Worm (Caenorhabditis elegans): Measurements from ENCODE around the gene spe-42.

The spe-42 gene

ce11 chrV:11739820-11740219 is 3.0 kb upstream of the spe-42 start, which contains the start of gene T04F3.1 (continued):
- TF ChIP-seq lin-13 (GFP tag; optimal IDR thresholded peaks at IDR 0.05) (no peak), nhr-11 (tag; optimal IDR thresholded peaks at IDR 0.05) (no peak), efl-1 (optimal IDR thresholded peaks at IDR 0.05) (no peak), efl-1 (GFP tag; optimal IDR thresholded peaks at IDR 0.05 in 1 of 2) (peak in 1 of 2 experiments; percentile 43), efl-3 (GFP tag; optimal IDR thresholded peaks at IDR 0.05) (no peak)

ce11 chrV:11737333-11737732 is 537 bp upstream of the spe-42 start:
- TF ChIP-seq blmp-1 (tag; optimal IDR thresholded peaks at IDR 0.05) (peak; percentile 1), pag-3 (tag; optimal IDR thresholded peaks at IDR 0.05; ENCODE audit: borderline replicate concordance, insufficient read depth) (no peak)

ce11 chrV:11733460-11733859 is 3.3 kb downstream of the spe-42 start, which contains the start of gene npp-22:
TSS of gene npp-22 (minus strand) at chrV:11733472.
- TF ChIP-seq nhr-20 (tag; optimal IDR thresholded peaks at IDR 0.05) (peak; percentile 75), elt-2 (tag; optimal IDR thresholded peaks at IDR 0.05) (no peak), nhr-28 (tag; optimal IDR thresholded peaks at IDR 0.05) (no peak), lsy-2 (tag; optimal IDR thresholded peaks at IDR 0.05) (peak; percentile 72 to 84), unc-86 (tag; optimal IDR thresholded peaks at IDR 0.05) (peak; percentile 33), nhr-71 (tag; optimal IDR thresholded peaks at IDR 0.05) (peak; percentile 72), rnt-1 (tag; optimal IDR thresholded peaks at IDR 0.05) (peak; percentile 65), fos-1 (tag; optimal IDR thresholded peaks at IDR 0.05) (no peak), F16B12.6 (tag; optimal IDR thresholded peaks at IDR 0.05) (peak; percentile 30), unc-30 (tag; optimal IDR thresholded peaks at IDR 0.05) (no peak), nhr-47 (tag; optimal IDR thresholded peaks at IDR 0.05) (peak; percentile 68), xbp-1 (tag; optimal IDR thresholded peaks at IDR 0.05) (peak; percentile 65), ceh-82 (tag; optimal IDR thresholded peaks at IDR 0.05) (peak; percentile 17 to 54 (median 32)), nhr-90 (tag; optimal IDR thresholded peaks at IDR 0.05; ENCODE audit: poor library complexity) (peak; percentile 56), isw-1 (GFP tag; IDR thresholded peaks at IDR 0.05) (peak; percentile 30; the same call in 1 of the 2 replicates), snpc-4 (tag; optimal IDR thresholded peaks at IDR 0.05) (peak; percentile 36), vab-15 (tag; optimal IDR thresholded peaks at IDR 0.05) (no peak), snu-23 (GFP tag; optimal IDR thresholded peaks at IDR 0.05) (peak; percentile 56), tbx-2 (tag; optimal IDR thresholded peaks at IDR 0.05) (peak; percentile 62), nhr-85 (tag) (peak; percentile 65), mep-1 (tag; optimal IDR thresholded peaks at IDR 0.05) (peak; percentile 45), skn-1 (tag; optimal IDR thresholded peaks at IDR 0.05) (peak; percentile 73), unc-130 (tag; optimal IDR thresholded peaks at IDR 0.05) (peak; percentile 80), dpl-1 (GFP tag; optimal IDR thresholded peaks at IDR 0.05) (peak; percentile 93 to 95 (median 94)), efl-1 (optimal IDR thresholded peaks at IDR 0.05) (peak; percentile 96 to 99), efl-1 (GFP tag; optimal IDR thresholded peaks at IDR 0.05 in 1 of 2) (peak; percentile 96 to 100), lin-15B (tag; optimal IDR thresholded peaks at IDR 0.05) (peak; percentile 77), ama-1 (optimal IDR thresholded peaks at IDR 0.05) (no peak), dsc-1 (tag; optimal IDR thresholded peaks at IDR 0.05) (no peak), lin-14 (GFP tag; optimal IDR thresholded peaks at IDR 0.05) (peak; percentile 63), blmp-1 (tag; optimal IDR thresholded peaks at IDR 0.05) (peak; percentile 64), elt-3 (tag; optimal IDR thresholded peaks at IDR 0.05) (peak in 1 of 6 experiments; percentile 49), tlp-1 (tag; optimal IDR thresholded peaks at IDR 0.05) (no peak), lin-35 (GFP tag; optimal IDR thresholded peaks at IDR 0.05) (peak; percentile 94 to 97), mdl-1 (tag; optimal IDR thresholded peaks at IDR 0.05) (peak in 1 of 2 experiments; percentile 30), C16A3.4 (tag; optimal IDR thresholded peaks at IDR 0.05) (peak; percentile 65), swsn-7 (tag; optimal IDR thresholded peaks at IDR 0.05) (peak; percentile 66), nhr-19 (GFP tag; conservative IDR thresholded peaks at IDR 0.05) (peak; percentile 68), ets-5 (GFP tag; IDR thresholded peaks at IDR 0.05) (no peak), nhr-77 (tag; optimal IDR thresholded peaks at IDR 0.05) (peak; percentile 22)
